Worm (Caenorhabditis elegans) whole organism, L3 larva: ENCODE data around the gene clec-133.

Experiments
- R02D3.7 ChIP-seq: fragments of 150-350 bp; optimal IDR thresholded peaks from 2 replicates; lab custom pipeline; 2014; ENCODE audit warnings: missing biosample characterization, missing genetic modification characterization
- ZK546.5 ChIP-seq: sonication (generic microtip); optimal IDR thresholded peaks from 2 replicates; lab custom pipeline; 2017; ENCODE audit warnings: missing biosample characterization, missing genetic modification characterization
- ama-1 ChIP-seq: fragments of 150-350 bp; optimal IDR thresholded peaks from 2 replicates; lab custom pipeline; 2018
- ceh-16 ChIP-seq: sonication (generic microtip); optimal IDR thresholded peaks from 2 replicates; lab custom pipeline; 2017; ENCODE audit warnings: missing biosample characterization, missing genetic modification characterization
- ceh-28 ChIP-seq: fragments of 150-350 bp; optimal IDR thresholded peaks from 2 replicates; lab custom pipeline; 2014; ENCODE audit warnings: missing biosample characterization, missing genetic modification reagents, missing genetic modification characterization
- ceh-82 ChIP-seq: fragments of 150-350 bp; optimal IDR thresholded peaks from 2 replicates; lab custom pipeline; 2014; ENCODE audit warnings: missing biosample characterization, missing genetic modification characterization
- ceh-9 ChIP-seq: sonication (generic microtip); optimal IDR thresholded peaks from 2 replicates; lab custom pipeline; 2018; ENCODE audit warnings: missing biosample characterization, missing genetic modification characterization
- daf-12 ChIP-seq: fragments of 150-350 bp; optimal IDR thresholded peaks from 2 replicates; lab custom pipeline; 2014; ENCODE audit warnings: missing biosample characterization, missing genetic modification reagents, missing genetic modification characterization
- egl-27 ChIP-seq: sonication (generic microtip); optimal IDR thresholded peaks from 4 replicates; lab custom pipeline; 2017; ENCODE audit warnings: missing biosample characterization, missing genetic modification reagents, missing genetic modification characterization
- egl-5 ChIP-seq: fragments of 150-350 bp; optimal IDR thresholded peaks from 2 replicates; lab custom pipeline; 2017; ENCODE audit warnings: missing biosample characterization, missing genetic modification reagents, missing genetic modification characterization, inconsistent platforms
- elt-1 ChIP-seq: fragments of 150-350 bp; optimal IDR thresholded peaks from 2 replicates; lab custom pipeline; 2014; ENCODE audit warnings: missing biosample characterization, missing genetic modification characterization
- elt-2 ChIP-seq: sonication (generic microtip); optimal IDR thresholded peaks from 2 replicates; lab custom pipeline; 2016; ENCODE audit warnings: missing genetic modification reagents, mild to moderate bottlenecking, missing genetic modification characterization, missing compliant biosample characterization
- fkh-10 ChIP-seq: sonication (generic microtip); optimal IDR thresholded peaks from 2 replicates; lab custom pipeline; 2017; ENCODE audit warnings: missing biosample characterization, missing genetic modification reagents, missing genetic modification characterization
- fkh-2 ChIP-seq: fragments of 150-350 bp; optimal IDR thresholded peaks from 2 replicates; lab custom pipeline; 2014; ENCODE audit warnings: missing biosample characterization, missing genetic modification reagents, missing genetic modification characterization
- fos-1 ChIP-seq: fragments of 150-350 bp; optimal IDR thresholded peaks from 2 replicates; lab custom pipeline; 2014; ENCODE audit warnings: missing biosample characterization, missing genetic modification characterization
- hmg-11 ChIP-seq: sonication (generic microtip); optimal IDR thresholded peaks from 2 replicates; lab custom pipeline; 2016; ENCODE audit warnings: missing genetic modification characterization, missing compliant biosample characterization
- jun-1 ChIP-seq: fragments of 150-350 bp; optimal IDR thresholded peaks from 2 replicates; lab custom pipeline; 2014; ENCODE audit warnings: missing biosample characterization, missing genetic modification reagents, missing genetic modification characterization
- lin-15B ChIP-seq: fragments of 150-350 bp; optimal IDR thresholded peaks from 2 replicates; lab custom pipeline; 2014; ENCODE audit warnings: missing biosample characterization, missing genetic modification characterization
- lin-39 ChIP-seq: fragments of 150-350 bp; optimal IDR thresholded peaks from 2 replicates; lab custom pipeline; 2018; ENCODE audit warnings: missing biosample characterization, missing genetic modification reagents, missing genetic modification characterization
- lsy-12 ChIP-seq: sonication (generic microtip); optimal IDR thresholded peaks from 2 replicates; lab custom pipeline; 2016; ENCODE audit warnings: mild to moderate bottlenecking, missing genetic modification characterization, missing compliant biosample characterization
- mdl-1 ChIP-seq: fragments of 150-350 bp; optimal IDR thresholded peaks from 2 replicates; lab custom pipeline; 2014; ENCODE audit warnings: missing biosample characterization, missing genetic modification characterization
- mml-1 ChIP-seq: fragments of 150-350 bp; sonication (generic microtip); optimal IDR thresholded peaks from 3 replicates; lab custom pipeline; 2014; ENCODE audit warnings: missing biosample characterization, missing genetic modification characterization
- nfya-1 ChIP-seq: sonication (generic microtip); optimal IDR thresholded peaks from 2 replicates; lab custom pipeline; 2017; ENCODE audit warnings: missing genetic modification characterization, mild to moderate bottlenecking, missing compliant biosample characterization, antibody characterized with exemption, moderate library complexity; ENCODE audit not compliant: insufficient read depth
- nhr-11 ChIP-seq: fragments of 150-350 bp; optimal IDR thresholded peaks from 2 replicates; lab custom pipeline; 2014; ENCODE audit warnings: missing biosample characterization, missing genetic modification characterization
- nhr-237 ChIP-seq: fragments of 150-350 bp; optimal IDR thresholded peaks from 2 replicates; lab custom pipeline; 2014; ENCODE audit warnings: missing biosample characterization, missing genetic modification characterization
- nhr-28 ChIP-seq: fragments of 150-350 bp; optimal IDR thresholded peaks from 2 replicates; lab custom pipeline; 2014; ENCODE audit warnings: missing biosample characterization, missing genetic modification characterization
- nhr-43 ChIP-seq: sonication (generic microtip); optimal IDR thresholded peaks from 2 replicates; lab custom pipeline; 2016; ENCODE audit warnings: mild to moderate bottlenecking, missing genetic modification characterization, missing compliant biosample characterization; ENCODE audit not compliant: poor library complexity, severe bottlenecking
- nhr-67 ChIP-seq: fragments of 150-350 bp; optimal IDR thresholded peaks from 2 replicates; lab custom pipeline; 2014; ENCODE audit warnings: missing biosample characterization, missing genetic modification characterization
- nhr-76 ChIP-seq: fragments of 150-350 bp; sonication (generic microtip); optimal IDR thresholded peaks from 5 replicates; lab custom pipeline; 2014; ENCODE audit warnings: missing biosample characterization, missing genetic modification characterization
- nhr-77 ChIP-seq: fragments of 150-350 bp; optimal IDR thresholded peaks from 2 replicates; lab custom pipeline; 2014; ENCODE audit warnings: missing biosample characterization, missing genetic modification characterization
- pqm-1 ChIP-seq: fragments of 150-350 bp; optimal IDR thresholded peaks from 2 replicates; lab custom pipeline; 2017; ENCODE audit warnings: missing biosample characterization, missing genetic modification characterization, inconsistent platforms
- sea-2 ChIP-seq: fragments of 150-350 bp; sonication (generic microtip); optimal IDR thresholded peaks from 4 replicates; lab custom pipeline; 2014; ENCODE audit warnings: missing biosample characterization, missing genetic modification reagents, missing genetic modification characterization
- snpc-4 ChIP-seq: fragments of 150-350 bp; optimal IDR thresholded peaks from 2 replicates; lab custom pipeline; 2014; ENCODE audit warnings: missing biosample characterization, missing genetic modification characterization
- unc-39 ChIP-seq: sonication (generic microtip); optimal IDR thresholded peaks from 4 replicates; lab custom pipeline; 2017; ENCODE audit warnings: missing biosample characterization, missing genetic modification characterization
- unc-62 ChIP-seq: fragments of 150-350 bp; sonication (generic microtip); optimal IDR thresholded peaks from 4 replicates; lab custom pipeline; 2014; ENCODE audit warnings: missing biosample characterization, missing genetic modification reagents, missing genetic modification characterization
- zag-1 ChIP-seq: fragments of 150-350 bp; optimal IDR thresholded peaks from 2 replicates; lab custom pipeline; 2014; ENCODE audit warnings: missing biosample characterization, missing genetic modification characterization
- ztf-11 ChIP-seq: fragments of 150-350 bp; optimal IDR thresholded peaks from 2 replicates; lab custom pipeline; 2014; ENCODE audit warnings: missing biosample characterization, missing genetic modification characterization
- ztf-4 ChIP-seq: fragments of 150-350 bp; optimal IDR thresholded peaks from 2 replicates; lab custom pipeline; 2014; ENCODE audit warnings: missing biosample characterization, missing genetic modification characterization

Gene clec-133

ce11 chrII:3583402-3583801 lies 5.2 kb downstream of the clec-133 start, which contains the start of gene srh-60:
Gene srh-60, plus strand, starts transcription at chrII:3583702.
- TF ChIP-seq ztf-11 (tag; lab: Kevin White, UChicago), result no peak
- no peak for TF ChIP-seq nhr-67 (tag; lab: Kevin White, UChicago)
- no peak for TF ChIP-seq nhr-237 (tag; lab: Kevin White, UChicago)
- no peak for TF ChIP-seq ztf-4 (tag; lab: Kevin White, UChicago)
- no peak for TF ChIP-seq ceh-82
- TF ChIP-seq sea-2 (GFP tag; lab: Kevin White, UChicago), result no peak
- no peak for TF ChIP-seq egl-5 (tag; lab: Kevin White, UChicago)
- TF ChIP-seq elt-1 (tag; lab: Kevin White, UChicago), result no peak
- TF ChIP-seq mdl-1 (tag; lab: Kevin White, UChicago), result no peak
- TF ChIP-seq fkh-2, result no peak
- no peak for TF ChIP-seq zag-1
- TF ChIP-seq nhr-43 (tag; lab: Kevin White, UChicago), result no peak
- no peak for TF ChIP-seq daf-12 (tag; lab: Kevin White, UChicago)
- no peak for TF ChIP-seq unc-39 (tag; lab: Kevin White, UChicago)
- no peak for TF ChIP-seq fkh-10 (GFP tag; lab: Kevin White, UChicago)
- TF ChIP-seq, all 47 proteins: peak for 0

ce11 chrII:3595339-3595738 lies 17.1 kb downstream of the clec-133 start, which contains the start of gene Y49F6A.12:
Gene Y49F6A.12, plus strand, starts transcription at chrII:3595639.
- TF ChIP-seq egl-27 (tag; lab: Kevin White, UChicago) (no peak), ama-1 (lab: Kevin White, UChicago) (no peak), egl-5 (tag; lab: Kevin White, UChicago) (no peak), hmg-11 (tag; lab: Kevin White, UChicago) (no peak), zag-1 (no peak), nhr-67 (tag; lab: Kevin White, UChicago) (no peak), fos-1 (tag; lab: Kevin White, UChicago) (no peak), R02D3.7 (tag; lab: Kevin White, UChicago) (no peak), nhr-11 (tag; lab: Kevin White, UChicago) (no peak), snpc-4 (tag; lab: Kevin White, UChicago) (no peak), elt-1 (tag; lab: Kevin White, UChicago) (no peak), ZK546.5 (tag; lab: Kevin White, UChicago) (no peak), unc-39 (tag; lab: Kevin White, UChicago) (no peak)
- TF ChIP-seq, all 47 proteins: peak for 0

ce11 chrII:3598721-3599120 lies 20.5 kb downstream of the clec-133 start, which contains the start of gene Y49F6A.11:
Gene Y49F6A.11, minus strand, starts transcription at chrII:3598821.
- TF ChIP-seq ceh-16 (tag; lab: Kevin White, UChicago) (no peak), nhr-77 (tag; lab: Kevin White, UChicago) (no peak), zag-1 (no peak), ceh-9 (no peak), fkh-2 (no peak), elt-2 (tag; lab: Kevin White, UChicago) (no peak), lin-15B (tag; lab: Kevin White, UChicago) (no peak), ztf-4 (tag; lab: Kevin White, UChicago) (no peak), ceh-28 (tag; lab: Kevin White, UChicago) (no peak), lsy-12 (tag; lab: Kevin White, UChicago) (no peak), nhr-43 (tag; lab: Kevin White, UChicago) (no peak), pqm-1 (tag; lab: Kevin White, UChicago) (no peak), lin-39 (tag; lab: Kevin White, UChicago) (no peak), elt-1 (tag; lab: Kevin White, UChicago) (no peak), mml-1 (no peak)
- TF ChIP-seq, all 47 proteins: peak for 0

ce11 chrII:3604578-3604977 lies 26.4 kb downstream of the clec-133 start:
- TF ChIP-seq elt-1 (tag; lab: Kevin White, UChicago) (no peak), nhr-76 (tag; lab: Kevin White, UChicago) (no peak), lin-15B (tag; lab: Kevin White, UChicago) (no peak), ztf-4 (tag; lab: Kevin White, UChicago) (no peak), zag-1 (no peak), jun-1 (tag; lab: Kevin White, UChicago) (no peak), ZK546.5 (tag; lab: Kevin White, UChicago) (no peak), nfya-1 (tag; lab: Kevin White, UChicago) (no peak), sea-2 (GFP tag; lab: Kevin White, UChicago) (no peak), pqm-1 (tag; lab: Kevin White, UChicago) (no peak), ama-1 (lab: Kevin White, UChicago) (no peak), fkh-10 (GFP tag; lab: Kevin White, UChicago) (no peak), fkh-2 (no peak), mdl-1 (tag; lab: Kevin White, UChicago) (no peak), nhr-237 (tag; lab: Kevin White, UChicago) (no peak), nhr-28 (no peak), unc-62 (GFP tag; lab: Kevin White, UChicago) (no peak)
